Worm (Caenorhabditis elegans) whole organism, late embryonic: ENCODE data around the gene lipl-6.

Experiments used
- ama-1 ChIP-seq: fragments of 150-350 bp; optimal IDR thresholded peaks from 2 replicates; lab custom pipeline; 2014
- ceh-30 ChIP-seq: fragments of 150-350 bp; optimal IDR thresholded peaks from 2 replicates; lab custom pipeline; 2014; ENCODE audit warnings: missing biosample characterization, missing genetic modification characterization
- ceh-31 ChIP-seq: sonication (generic microtip); optimal IDR thresholded peaks from 2 replicates; lab custom pipeline; 2016; ENCODE audit warnings: missing genetic modification characterization, missing compliant biosample characterization
- ceh-34 ChIP-seq: sonication (generic microtip); optimal IDR thresholded peaks from 2 replicates; lab custom pipeline; 2016; ENCODE audit warnings: mild to moderate bottlenecking, missing genetic modification characterization, missing compliant biosample characterization
- gmeb-2 ChIP-seq: sonication (generic microtip); optimal IDR thresholded peaks from 2 replicates; lab custom pipeline; 2016; ENCODE audit warnings: missing genetic modification characterization, inconsistent platforms, missing compliant biosample characterization
- hlh-13 ChIP-seq: fragments of 200-800 bp; sonication (Bioruptor generic); optimal IDR thresholded peaks from 2 replicates; lab custom pipeline; 2018; ENCODE audit warnings: mild to moderate bottlenecking, missing genetic modification characterization, missing compliant biosample characterization
- nfya-1 ChIP-seq: sonication (generic microtip); optimal IDR thresholded peaks from 2 replicates; lab custom pipeline; 2017; ENCODE audit warnings: missing genetic modification characterization, mild to moderate bottlenecking, missing compliant biosample characterization, antibody characterized with exemption, moderate library complexity
- nhr-11 ChIP-seq: fragments of 150-350 bp; optimal IDR thresholded peaks from 2 replicates; lab custom pipeline; 2014; ENCODE audit warnings: missing biosample characterization, missing genetic modification characterization
- pha-4 ChIP-seq: fragments of 150-350 bp; optimal IDR thresholded peaks from 2 replicates; lab custom pipeline; 2018; ENCODE audit warnings: missing biosample characterization, missing genetic modification reagents, missing genetic modification characterization
- pqm-1 ChIP-seq: sonication (generic microtip); optimal IDR thresholded peaks from 2 replicates; lab custom pipeline; 2016; ENCODE audit warnings: missing genetic modification characterization, missing compliant biosample characterization
- tbx-7 ChIP-seq: sonication (generic microtip); optimal IDR thresholded peaks from 2 replicates; lab custom pipeline; 2016; ENCODE audit warnings: missing genotype, missing genetic modification characterization, missing compliant biosample characterization
- unc-55 ChIP-seq: sonication (generic microtip); optimal IDR thresholded peaks from 2 replicates; lab custom pipeline; 2017; ENCODE audit warnings: missing biosample characterization, missing genetic modification reagents, missing genetic modification characterization
- zip-5 ChIP-seq: sonication (generic microtip); optimal IDR thresholded peaks from 2 replicates; lab custom pipeline; 2016; ENCODE audit warnings: missing genetic modification characterization, missing compliant biosample characterization

- TF ChIP-seq unc-55 (no peak), nhr-11 (tag; lab: Kevin White, UChicago) (no peak), ceh-34 (tag; lab: Kevin White, UChicago) (no peak), pha-4 (tag; lab: Kevin White, UChicago) (no peak), zip-5 (tag; lab: Kevin White, UChicago) (no peak), ceh-30 (tag; lab: Kevin White, UChicago) (no peak), ceh-31 (tag; lab: Kevin White, UChicago) (no peak), hlh-13 (no peak), ama-1 (lab: Kevin White, UChicago) (no peak), pqm-1 (tag; lab: Kevin White, UChicago) (no peak), nfya-1 (tag; lab: Kevin White, UChicago) (no peak), tbx-7 (no peak), gmeb-2 (tag; lab: Kevin White, UChicago) (no peak)
Measured at ce11 chrV:6948225-6948624, 14.1 kb upstream of the lipl-6 start, which contains the start of gene Y57E12B.1.
